Fruit fly (Drosophila melanogaster): ENCODE results near the gene Drsl3.

Gene Drsl3

DNA sequence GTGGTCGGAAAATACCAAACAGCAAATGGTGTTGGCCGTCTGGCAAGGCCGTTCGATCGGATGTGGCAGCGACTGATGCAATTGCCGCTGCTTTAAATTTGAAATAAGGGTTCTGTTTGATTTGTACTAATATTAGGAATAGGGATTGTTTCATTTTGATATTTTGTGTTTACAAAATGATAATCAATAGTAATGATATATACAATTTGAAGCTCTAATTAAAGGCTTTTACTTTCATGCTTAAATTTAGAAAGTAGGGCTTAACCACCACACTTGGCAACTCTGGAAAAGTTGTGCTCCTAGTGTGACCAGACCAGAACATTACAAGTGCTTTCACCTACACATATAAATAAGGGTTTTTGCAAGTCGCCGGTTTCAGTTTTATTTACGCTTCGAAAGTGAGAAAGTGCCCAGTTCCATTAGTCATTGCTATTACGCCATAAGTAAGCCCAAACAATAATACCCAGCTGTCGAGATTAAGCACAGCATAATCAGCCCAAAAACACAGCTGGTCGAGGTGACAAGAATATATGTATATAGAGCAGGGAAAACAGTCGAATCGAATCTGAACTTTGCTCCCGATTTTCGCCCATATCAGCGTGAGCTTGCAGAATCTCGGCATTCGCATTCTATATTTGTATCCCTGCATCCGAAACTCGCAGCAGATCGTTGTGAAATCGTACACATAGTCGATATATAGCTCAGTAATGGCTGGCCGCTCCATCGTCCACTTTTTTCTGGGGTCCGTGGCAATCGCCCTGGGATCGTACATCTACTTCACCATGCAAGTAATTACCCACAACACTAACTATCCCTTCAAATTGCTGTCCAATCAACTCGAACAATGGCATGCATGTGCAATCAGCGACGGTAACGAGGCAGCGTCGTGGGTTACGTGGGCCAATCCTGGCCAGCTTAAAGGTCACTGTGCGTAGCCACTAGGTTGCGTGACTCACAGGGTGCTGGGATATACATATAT, 11.4 kb downstream of the Drsl3 start, which contains the start of gene Gtpx (continued):
- TF ChIP-seq jumu (GFP tag; optimal IDR thresholded peaks at IDR 0.05) (peak; percentile 25), wor (GFP tag; IDR thresholded peaks at IDR 0.05) (no peak), CG7745 (tag; optimal IDR thresholded peaks at IDR 0.05) (no peak), CG3163 (GFP tag; optimal IDR thresholded peaks at IDR 0.05) (peak; percentile 21), H15 (GFP tag; IDR thresholded peaks at IDR 0.05) (no peak), CG12744 (GFP tag; optimal IDR thresholded peaks at IDR 0.05) (peak; percentile 7), Spps (tag; optimal IDR thresholded peaks at IDR 0.05) (no peak), nom (GFP tag; optimal IDR thresholded peaks at IDR 0.05) (peak; percentile 87), twi (tag; optimal IDR thresholded peaks at IDR 0.05) (peak; percentile 23), CG10366 (GFP tag; IDR thresholded peaks at IDR 0.05) (no peak; the same call in 1 of the 2 replicates), CkIIα-i1 (GFP tag; IDR thresholded peaks at IDR 0.05) (no peak), MTF-1 (GFP tag; optimal IDR thresholded peaks at IDR 0.05; ENCODE audit: borderline replicate concordance) (no peak), CG12299 (tag; optimal IDR thresholded peaks at IDR 0.05) (no peak), E2f1 (GFP tag; IDR thresholded peaks at IDR 0.05) (no peak), CG42726 (GFP tag; IDR thresholded peaks at IDR 0.05; ENCODE audit: partially characterized antibody) (no peak), insv (GFP tag; optimal IDR thresholded peaks at IDR 0.05) (no peak), gfzf (GFP tag; optimal IDR thresholded peaks at IDR 0.05) (peak; percentile 87), CG10959 (GFP tag; IDR thresholded peaks at IDR 0.05) (no peak), Ets97D (GFP tag; optimal IDR thresholded peaks at IDR 0.05) (peak; percentile 77), Sox100B (GFP tag; optimal IDR thresholded peaks at IDR 0.05) (no peak), NK7.1 (GFP tag; optimal IDR thresholded peaks at IDR 0.05) (no peak), CG6683 (GFP tag; optimal IDR thresholded peaks at IDR 0.05) (no peak), nerfin-1 (tag; optimal IDR thresholded peaks at IDR 0.05) (peak; percentile 9), Pdp1 (GFP tag; optimal IDR thresholded peaks at IDR 0.05) (peak; percentile 55 to 81), CG7786 (GFP tag; optimal IDR thresholded peaks at IDR 0.05) (peak; percentile 21), D19B (GFP tag; optimal IDR thresholded peaks at IDR 0.05) (no peak), Max (GFP tag; optimal IDR thresholded peaks at IDR 0.05) (no peak), GATAe (GFP tag; conservative IDR thresholded peaks at IDR 0.05) (no peak), pho (GFP tag; optimal IDR thresholded peaks at IDR 0.05) (peak; percentile 54), CG3995 (GFP tag; optimal IDR thresholded peaks at IDR 0.05) (peak; percentile 21), CG32772 (GFP tag; IDR thresholded peaks at IDR 0.05) (no peak), croc (GFP tag; conservative IDR thresholded peaks at IDR 0.05) (no peak), NFAT (GFP tag; IDR thresholded peaks at IDR 0.05) (no peak), slou (GFP tag; optimal IDR thresholded peaks at IDR 0.05) (no peak), ewg (GFP tag; optimal IDR thresholded peaks at IDR 0.05) (peak; percentile 6), CG30020 (tag; optimal IDR thresholded peaks at IDR 0.05) (peak; percentile 35), CTCF (GFP tag; optimal IDR thresholded peaks at IDR 0.05) (no peak), CG13287 (GFP tag; IDR thresholded peaks at IDR 0.05; ENCODE audit: partially characterized antibody) (peak; percentile 38; the same call in 1 of the 2 replicates), CG17328 (GFP tag; IDR thresholded peaks at IDR 0.05) (0 out of 2 replicates have a peak, but pooled peaks have one; percentile 41), Six4 (GFP tag; optimal IDR thresholded peaks at IDR 0.05) (no peak), CG15696 (tag; optimal IDR thresholded peaks at IDR 0.05) (no peak), row (GFP tag; IDR thresholded peaks at IDR 0.05) (peak; percentile 81), gro (GFP tag; optimal IDR thresholded peaks at IDR 0.05) (no peak), CG12659 (GFP tag; optimal IDR thresholded peaks at IDR 0.05) (peak; percentile 84), tap (tag; optimal IDR thresholded peaks at IDR 0.05) (no peak), inv (GFP tag; IDR thresholded peaks at IDR 0.05; ENCODE audit: partially characterized antibody) (no peak), eyg (GFP tag; optimal IDR thresholded peaks at IDR 0.05) (no peak), so (GFP tag; IDR thresholded peaks at IDR 0.05) (no peak), Neu2 (GFP tag; optimal IDR thresholded peaks at IDR 0.05; ENCODE audit: borderline replicate concordance) (no peak)
